Fruit fly (Drosophila melanogaster) whole organism, pupa: ENCODE results near the gene isoQC.

Experiments used
- CG4496 ChIP-seq: fragments of 200-800 bp; sonication (Bioruptor generic); IDR thresholded peaks from 3 replicates; pipeline ENCODE4 v1.3.6; 2022; ENCODE audit warnings: missing biosample characterization, missing genetic modification characterization
- CG9948 ChIP-seq: fragments of 200-800 bp; sonication (Bioruptor generic); optimal IDR thresholded peaks from 2 replicates; lab custom pipeline; 2018; ENCODE audit warnings: missing biosample characterization, mild to moderate bottlenecking, missing genetic modification characterization, moderate library complexity
- EcR ChIP-seq: fragments of 200-800 bp; sonication (Bioruptor generic); optimal IDR thresholded peaks from 3 replicates; lab custom pipeline; 2019; ENCODE audit warnings: missing biosample characterization, missing genetic modification characterization, mild to moderate bottlenecking, moderate library complexity, missing genetic modification reagents
- Pif1A ChIP-seq: fragments of 200-800 bp; sonication (Bioruptor generic); optimal IDR thresholded peaks from 3 replicates; lab custom pipeline; 2016; ENCODE audit warnings: missing biosample characterization, missing genetic modification characterization
- Pif1B ChIP-seq: fragments of 200-800 bp; sonication (Bioruptor generic); optimal IDR thresholded peaks from 3 replicates; lab custom pipeline; 2016; ENCODE audit warnings: missing biosample characterization, missing genetic modification characterization
- gl ChIP-seq: fragments of 200-800 bp; sonication (Bioruptor generic); optimal IDR thresholded peaks from 2 replicates; lab custom pipeline; 2018; ENCODE audit warnings: missing biosample characterization, mild to moderate bottlenecking, missing genetic modification characterization
- rn ChIP-seq: fragments of 200-800 bp; sonication (Bioruptor generic); IDR thresholded peaks from 2 replicates; pipeline ENCODE4 v1.3.6; 2022; ENCODE audit warnings: missing biosample characterization, missing genetic modification characterization

DNA sequence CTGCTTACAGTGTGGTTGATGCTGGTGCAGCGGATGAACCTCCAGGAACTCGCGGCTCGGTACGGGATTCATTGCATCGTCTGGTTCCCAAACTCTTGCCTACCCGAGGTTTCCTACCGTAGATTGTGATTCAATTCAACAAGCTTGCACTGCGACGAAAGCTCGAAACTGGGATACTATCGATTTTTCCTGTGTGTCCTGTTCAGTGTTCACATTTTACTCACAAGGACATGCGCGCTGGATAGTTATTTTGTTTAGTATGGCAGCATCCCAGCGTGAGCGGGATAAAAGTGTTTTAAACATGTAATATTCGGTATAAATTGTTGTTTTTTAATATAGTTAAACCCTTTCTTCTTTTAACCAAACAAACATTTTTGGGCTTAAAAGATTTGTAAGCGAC is 48.4 kb upstream of the isoQC start, which contains the start of gene CG5282:
- TF ChIP-seq gl (tag; lab: Kevin White, UChicago) (no peak), CG9948 (tag; lab: Kevin White, UChicago) (no peak), EcR (GFP tag; lab: Kevin White, UChicago) (no peak), Pif1B (GFP tag; lab: Kevin White, UChicago) (no peak), CG4496 (GFP tag; lab: Robert Waterston, UW) (no peak), rn (no peak), Pif1A (GFP tag; lab: Kevin White, UChicago) (no peak)
